Fruit fly (Drosophila melanogaster) whole organism, embryonic: ENCODE results near the gene nod.
A peak's percentile ranks its signal among the peaks of the same experiment; 100 is the strongest.

ENCODE experiments used
- Abd-B ChIP-seq: fragments of 200-800 bp; sonication (Bioruptor generic); optimal IDR thresholded peaks from 2 replicates; lab custom pipeline; 2018; ENCODE audit warnings: missing biosample characterization, mild to moderate bottlenecking, missing genetic modification characterization, moderate library complexity
- CG10267 ChIP-seq: fragments of 200-800 bp; sonication (Bioruptor generic); optimal IDR thresholded peaks from 2 replicates; lab custom pipeline; 2018; ENCODE audit warnings: missing biosample characterization, mild to moderate bottlenecking, missing genetic modification characterization, moderate library complexity
- CG10979 ChIP-seq: fragments of 200-800 bp; sonication (Bioruptor generic); optimal IDR thresholded peaks from 2 replicates; lab custom pipeline; 2018; ENCODE audit warnings: missing biosample characterization, mild to moderate bottlenecking, missing genetic modification characterization, moderate library complexity
- CG11398 ChIP-seq: fragments of 200-800 bp; sonication (Bioruptor generic); optimal IDR thresholded peaks from 2 replicates; lab custom pipeline; 2016; ENCODE audit warnings: missing biosample characterization, missing genetic modification characterization
- CG11456 ChIP-seq: fragments of 200-800 bp; sonication (Bioruptor generic); IDR thresholded peaks from 3 replicates; pipeline ENCODE4 v1.3.6; 2022; ENCODE audit warnings: missing biosample characterization, missing genetic modification characterization
- CG14050 ChIP-seq: fragments of 200-800 bp; sonication (Bioruptor generic); IDR thresholded peaks from 3 replicates; pipeline ENCODE4 v1.3.6; 2022; ENCODE audit warnings: missing biosample characterization, missing genetic modification characterization
- CG15601 ChIP-seq: fragments of 200-800 bp; sonication (Bioruptor generic); optimal IDR thresholded peaks from 3 replicates; lab custom pipeline; 2019; ENCODE audit warnings: missing biosample characterization, mild to moderate bottlenecking, missing genetic modification characterization, moderate library complexity
- CG17829 ChIP-seq: fragments of 200-800 bp; optimal IDR thresholded peaks from 2 replicates; lab custom pipeline; 2019; ENCODE audit warnings: missing biosample characterization, mild to moderate bottlenecking, missing genetic modification characterization, moderate library complexity
- CG2116 ChIP-seq: fragments of 200-800 bp; sonication (Bioruptor generic); optimal IDR thresholded peaks from 3 replicates; lab custom pipeline; 2018; ENCODE audit warnings: missing biosample characterization, mild to moderate bottlenecking, missing genetic modification characterization
- CG2712 ChIP-seq: fragments of 200-800 bp; optimal IDR thresholded peaks from 3 replicates; lab custom pipeline; 2019; ENCODE audit warnings: missing biosample characterization, mild to moderate bottlenecking, missing genetic modification characterization, moderate library complexity
- CG33557 ChIP-seq: fragments of 200-800 bp; sonication (Bioruptor generic); optimal IDR thresholded peaks from 2 replicates; lab custom pipeline; 2019; ENCODE audit warnings: missing biosample characterization, mild to moderate bottlenecking, missing genetic modification characterization, moderate library complexity
- CG4404 ChIP-seq: fragments of 200-800 bp; sonication (Bioruptor generic); IDR thresholded peaks from 2 replicates; pipeline ENCODE4 v1.3.6; 2022; ENCODE audit warnings: missing biosample characterization, missing genetic modification characterization
- CG6272 ChIP-seq: fragments of 200-800 bp; sonication (Bioruptor generic); IDR thresholded peaks from 2 replicates; pipeline ENCODE4 v1.3.6; 2022; ENCODE audit warnings: missing biosample characterization, missing genetic modification characterization
- CG6854 ChIP-seq: fragments of 200-800 bp; sonication (Bioruptor generic); optimal IDR thresholded peaks from 3 replicates; lab custom pipeline; 2017; ENCODE audit warnings: missing biosample characterization, mild to moderate bottlenecking, missing genetic modification characterization
- CG7963 ChIP-seq: fragments of 200-800 bp; sonication (Bioruptor generic); IDR thresholded peaks from 3 replicates; pipeline ENCODE4 v1.3.6; 2022; ENCODE audit warnings: missing biosample characterization, missing genetic modification characterization; ENCODE audit not compliant: partially characterized antibody
- CG7987 ChIP-seq: fragments of 200-800 bp; sonication (Bioruptor generic); optimal IDR thresholded peaks from 2 replicates; lab custom pipeline; 2018; ENCODE audit warnings: missing biosample characterization, mild to moderate bottlenecking, missing genetic modification characterization, moderate library complexity
- CG8290 ChIP-seq, 3 experiments: fragments of 200-800 bp; sonication (Bioruptor generic); optimal IDR thresholded peaks; 2 replicates each; lab custom pipeline; 2016 to 2019; ENCODE audit warnings: missing biosample characterization in 3 of 3, missing genetic modification characterization in 3 of 3, mild to moderate bottlenecking in 2 of 3, moderate library complexity in 1 of 3
- CG9876 ChIP-seq: fragments of 200-800 bp; sonication (Bioruptor generic); optimal IDR thresholded peaks from 2 replicates; lab custom pipeline; 2016; ENCODE audit warnings: missing biosample characterization, missing genetic modification characterization
- CG9932 ChIP-seq: fragments of 200-800 bp; sonication (Bioruptor generic); IDR thresholded peaks from 2 replicates; pipeline ENCODE4 v1.3.6; 2022; ENCODE audit warnings: missing biosample characterization, missing genetic modification characterization
- D19B ChIP-seq: fragments of 200-800 bp; sonication (Bioruptor generic); optimal IDR thresholded peaks from 2 replicates; lab custom pipeline; 2017; ENCODE audit warnings: missing biosample characterization, mild to moderate bottlenecking, missing genetic modification characterization
- Doc3 ChIP-seq: fragments of 200-800 bp; sonication (Bioruptor generic); IDR thresholded peaks from 3 replicates; pipeline ENCODE4 v1.3.6; 2022; ENCODE audit warnings: missing biosample characterization, missing genetic modification characterization; ENCODE audit not compliant: partially characterized antibody
- Fer1 ChIP-seq: fragments of 200-800 bp; sonication (Bioruptor generic); optimal IDR thresholded peaks from 2 replicates; lab custom pipeline; 2017; ENCODE audit warnings: missing biosample characterization, mild to moderate bottlenecking, missing genetic modification characterization
- HHEX ChIP-seq: fragments of 200-800 bp; sonication (Bioruptor generic); optimal IDR thresholded peaks from 3 replicates; lab custom pipeline; 2017; ENCODE audit warnings: missing biosample characterization, mild to moderate bottlenecking, missing genetic modification characterization, missing genetic modification reagents
- MESR4 ChIP-seq: fragments of 200-800 bp; sonication (Bioruptor generic); optimal IDR thresholded peaks from 2 replicates; lab custom pipeline; 2018; ENCODE audit warnings: missing biosample characterization, mild to moderate bottlenecking, missing genetic modification characterization, moderate library complexity
- Med ChIP-seq: fragments of 200-800 bp; sonication (Bioruptor generic); peaks from one replicate; lab custom pipeline; 2016; ENCODE audit warnings: missing biosample characterization, missing genetic modification characterization, mild to moderate bottlenecking, inconsistent platforms, moderate library complexity
- Meics ChIP-seq: fragments of 200-800 bp; sonication (Bioruptor generic); optimal IDR thresholded peaks from 2 replicates; lab custom pipeline; 2017; ENCODE audit warnings: missing biosample characterization, mild to moderate bottlenecking, missing genetic modification characterization
- Nf-YB ChIP-seq: fragments of 200-800 bp; sonication (Bioruptor generic); optimal IDR thresholded peaks from 3 replicates; lab custom pipeline; 2019; ENCODE audit warnings: missing biosample characterization, mild to moderate bottlenecking, missing genetic modification characterization, moderate library complexity
- Nf-YC ChIP-seq: fragments of 200-800 bp; optimal IDR thresholded peaks from 3 replicates; lab custom pipeline; 2019; ENCODE audit warnings: missing biosample characterization, mild to moderate bottlenecking, missing genetic modification characterization, moderate library complexity
- PHDP ChIP-seq: fragments of 200-800 bp; sonication (Bioruptor generic); optimal IDR thresholded peaks from 3 replicates; lab custom pipeline; 2018; ENCODE audit warnings: missing biosample characterization, mild to moderate bottlenecking, missing genetic modification characterization, moderate library complexity
- Pdp1 ChIP-seq, 2 experiments: fragments of 200-800 bp; sonication (Bioruptor generic); optimal IDR thresholded peaks; 3 replicates each; lab custom pipeline; 2016; ENCODE audit warnings: missing biosample characterization in 2 of 2, missing genetic modification characterization in 2 of 2, mild to moderate bottlenecking in 1 of 2, moderate library complexity in 1 of 2
- Sin3A ChIP-seq: fragments of >200 bp; optimal IDR thresholded peaks from 2 replicates; lab custom pipeline; 2018
- Six4 ChIP-seq: fragments of 200-800 bp; sonication (Bioruptor generic); optimal IDR thresholded peaks from 2 replicates; lab custom pipeline; 2016; ENCODE audit warnings: missing biosample characterization, missing genetic modification characterization
- Ssrp ChIP-seq: fragments of 200-800 bp; sonication (Bioruptor generic); optimal IDR thresholded peaks from 2 replicates; lab custom pipeline; 2018; ENCODE audit warnings: missing biosample characterization, mild to moderate bottlenecking, missing genetic modification characterization, moderate library complexity
- bcd ChIP-seq: fragments of 200-800 bp; sonication (Bioruptor generic); optimal IDR thresholded peaks from 2 replicates; lab custom pipeline; 2017; ENCODE audit warnings: missing biosample characterization, mild to moderate bottlenecking, missing genetic modification characterization
- chn ChIP-seq: fragments of 200-800 bp; sonication (Bioruptor generic); optimal IDR thresholded peaks from 2 replicates; lab custom pipeline; 2016; ENCODE audit warnings: missing biosample characterization, missing genetic modification characterization
- ems ChIP-seq: fragments of 200-800 bp; sonication (Bioruptor generic); optimal IDR thresholded peaks from 3 replicates; lab custom pipeline; 2016; ENCODE audit warnings: missing biosample characterization, missing genetic modification characterization
- gfzf ChIP-seq: fragments of 200-800 bp; sonication (Bioruptor generic); optimal IDR thresholded peaks from 2 replicates; lab custom pipeline; 2016; ENCODE audit warnings: missing biosample characterization, mild to moderate bottlenecking, missing genetic modification characterization, moderate library complexity
- gsb ChIP-seq: fragments of 200-800 bp; sonication (Bioruptor generic); IDR thresholded peaks from 2 replicates; pipeline ENCODE4 v1.3.6; 2022; ENCODE audit warnings: missing biosample characterization, missing genetic modification characterization
- insv ChIP-seq, 2 experiments: fragments of 200-800 bp; sonication (Bioruptor generic); optimal IDR thresholded peaks; 3 replicates each; lab custom pipeline; 2016 to 2018; ENCODE audit warnings: missing biosample characterization in 2 of 2, missing genetic modification characterization in 2 of 2
- lbe ChIP-seq: fragments of 200-800 bp; sonication (Bioruptor generic); optimal IDR thresholded peaks from 2 replicates; lab custom pipeline; 2016; ENCODE audit warnings: missing biosample characterization, mild to moderate bottlenecking, missing genetic modification characterization
- p53 ChIP-seq: fragments of 200-800 bp; sonication (Bioruptor generic); optimal IDR thresholded peaks from 2 replicates; lab custom pipeline; 2016; ENCODE audit warnings: missing biosample characterization, missing genetic modification characterization
- prd ChIP-seq, 3 experiments: fragments of >200 bp in 2 of 3; fragments of 200-800 bp in 1 of 3; sonication (Bioruptor generic) in 1 of 3; optimal IDR thresholded peaks in 2 of 3; IDR thresholded peaks in 1 of 3; 2 replicates in 2 of 3; 3 replicates in 1 of 3; pipeline versions ENCODE4 v1.3.6 to Lab custom; 2017 to 2022; ENCODE audit warnings: missing biosample characterization in 1 of 3, missing genetic modification characterization in 1 of 3
- pros ChIP-seq: fragments of 200-800 bp; sonication (Bioruptor generic); optimal IDR thresholded peaks from 3 replicates; lab custom pipeline; 2019; ENCODE audit warnings: missing biosample characterization, mild to moderate bottlenecking, missing genetic modification characterization, moderate library complexity
- sd ChIP-seq: fragments of 200-800 bp; sonication (Bioruptor generic); optimal IDR thresholded peaks from 3 replicates; lab custom pipeline; 2018; ENCODE audit warnings: missing biosample characterization, mild to moderate bottlenecking, missing genetic modification characterization, moderate library complexity
- sim ChIP-seq: fragments of 200-800 bp; sonication (Bioruptor generic); IDR thresholded peaks from 2 replicates; pipeline ENCODE4 v1.3.6; 2022; ENCODE audit warnings: missing biosample characterization, missing genetic modification characterization
- slbo ChIP-seq: fragments of 200-800 bp; sonication (Bioruptor generic); IDR thresholded peaks from 2 replicates; pipeline ENCODE4 v1.3.6; 2022; ENCODE audit warnings: missing biosample characterization, missing genetic modification characterization
- sna ChIP-seq: fragments of 200-800 bp; sonication (Bioruptor generic); IDR thresholded peaks from 2 replicates; pipeline ENCODE4 v1.3.6; 2022; ENCODE audit warnings: missing biosample characterization, missing genetic modification characterization; ENCODE audit not compliant: partially characterized antibody
- vnd ChIP-seq: fragments of 200-800 bp; sonication (Bioruptor generic); IDR thresholded peaks from 3 replicates; pipeline ENCODE4 v1.3.6; 2022; ENCODE audit warnings: missing biosample characterization, missing genetic modification characterization; ENCODE audit not compliant: partially characterized antibody
- z ChIP-seq: fragments of 200-800 bp; sonication (Bioruptor generic); IDR thresholded peaks from 3 replicates; pipeline ENCODE4 v1.3.6; 2022; ENCODE audit warnings: missing biosample characterization, missing genetic modification characterization
- zen ChIP-seq: fragments of 200-800 bp; sonication (Bioruptor generic); optimal IDR thresholded peaks from 3 replicates; lab custom pipeline; 2018; ENCODE audit warnings: missing biosample characterization, mild to moderate bottlenecking, missing genetic modification characterization, moderate library complexity

Gene nod

dm6 chrX:11573529-11573928 is 7.0 kb upstream of the nod start, which contains the start of gene CG11696 (continued):
- peak; percentile 57 for TF ChIP-seq MESR4
- TF ChIP-seq D19B (GFP tag; lab: Kevin White, UChicago), result no peak
- no peak for TF ChIP-seq prd (optimal IDR thresholded peaks at IDR 0.05; lab: Kevin White, UChicago)
- TF ChIP-seq prd (GFP tag; IDR thresholded peaks at IDR 0.05; lab: Robert Waterston, UW), result peak; percentile 9; the same call in 1 of the 3 replicates
- TF ChIP-seq bcd (GFP tag; lab: Kevin White, UChicago), result no peak
- TF ChIP-seq CG14050 (GFP tag; lab: Robert Waterston, UW), result no peak
- TF ChIP-seq Abd-B (GFP tag; lab: Kevin White, UChicago), result no peak
- TF ChIP-seq CG7987, result no peak
- no peak for TF ChIP-seq pros (GFP tag; lab: Kevin White, UChicago)
- TF ChIP-seq lbe, result no peak
- TF ChIP-seq gfzf (GFP tag; lab: Kevin White, UChicago), result peak; percentile 22
- no peak for TF ChIP-seq CG2712 (tag; lab: Kevin White, UChicago)
- no peak for TF ChIP-seq Sin3A
- peak; percentile 24 for TF ChIP-seq CG10267
- peak; percentile 4 for TF ChIP-seq Nf-YC (tag; lab: Kevin White, UChicago)
- TF ChIP-seq slbo, result peak; percentile 60
- peak in 1 of 2 experiments; percentile 57 for TF ChIP-seq Pdp1 (GFP tag; optimal IDR thresholded peaks at IDR 0.05; lab: Kevin White, UChicago)
- no peak for TF ChIP-seq Doc3 (GFP tag; lab: Robert Waterston, UW)
- TF ChIP-seq CG11398 (GFP tag; lab: Kevin White, UChicago), result no peak
- no peak for TF ChIP-seq sd (tag; lab: Kevin White, UChicago)
- TF ChIP-seq zen, result no peak
- no peak for TF ChIP-seq CG8290 (GFP tag; optimal IDR thresholded peaks at IDR 0.05; lab: Kevin White, UChicago)
- peak in 1 of 2 experiments; percentile 25 for TF ChIP-seq CG8290 (tag; optimal IDR thresholded peaks at IDR 0.05; lab: Kevin White, UChicago)
- no peak for TF ChIP-seq insv (GFP tag; optimal IDR thresholded peaks at IDR 0.05; lab: Kevin White, UChicago)
- TF ChIP-seq ems (GFP tag; lab: Kevin White, UChicago), result no peak
- peak; percentile 52 for TF ChIP-seq Med (GFP tag; lab: Kevin White, UChicago)
- no peak for TF ChIP-seq CG6272
- no peak for TF ChIP-seq CG6854 (GFP tag; lab: Kevin White, UChicago)
- no peak for TF ChIP-seq CG15601 (tag; lab: Kevin White, UChicago)
- TF ChIP-seq CG2116 (GFP tag; lab: Kevin White, UChicago), result no peak
- TF ChIP-seq Ssrp (tag; lab: Kevin White, UChicago), result no peak

- TF ChIP-seq CG10979, result peak; percentile 58
- peak; percentile 0 for TF ChIP-seq CG9876
- peak; percentile 80 for TF ChIP-seq CG9932 (GFP tag; lab: Robert Waterston, UW)
- peak; percentile 62 for TF ChIP-seq Meics (GFP tag; lab: Kevin White, UChicago)
- peak; percentile 60 for TF ChIP-seq CG33557
- no peak for TF ChIP-seq p53 (GFP tag; lab: Kevin White, UChicago)
- peak; percentile 57 for TF ChIP-seq chn (GFP tag; lab: Kevin White, UChicago)
- no peak for TF ChIP-seq CG7963 (GFP tag; lab: Robert Waterston, UW)
- no peak for TF ChIP-seq gsb
- no peak for TF ChIP-seq z (GFP tag; lab: Robert Waterston, UW)
- TF ChIP-seq sim (GFP tag; lab: Robert Waterston, UW), result no peak
- peak; percentile 3 for TF ChIP-seq Six4 (GFP tag; lab: Kevin White, UChicago)
- peak; percentile 59; the same call in 1 of the 3 replicates for TF ChIP-seq CG11456
- TF ChIP-seq Nf-YB (GFP tag; lab: Kevin White, UChicago), result peak; percentile 26
- TF ChIP-seq sna (GFP tag; lab: Robert Waterston, UW), result no peak
- peak; percentile 18 for TF ChIP-seq HHEX (GFP tag; lab: Kevin White, UChicago)
- TF ChIP-seq Fer1 (GFP tag; lab: Kevin White, UChicago), result peak; percentile 73
- TF ChIP-seq vnd (GFP tag; lab: Robert Waterston, UW), result no peak
- peak; percentile 68 for TF ChIP-seq CG17829 (tag; lab: Kevin White, UChicago)
- peak; percentile 67 for TF ChIP-seq PHDP (tag; lab: Kevin White, UChicago)
- TF ChIP-seq CG4404 (GFP tag; lab: Robert Waterston, UW), result peak; percentile 36; the same call in 1 of the 2 replicates
These were observed 4.0 kb upstream of the nod start, which contains the start of gene CG11695 for dm6 chrX:11576540-11576939. TSS of gene CG11695 (plus strand) at chrX:11576883.
